Worm (Caenorhabditis elegans): ENCODE results near the gene abt-1.
A peak's percentile ranks its signal among the peaks of the same experiment; 100 is the strongest.

The abt-1 gene

DNA sequence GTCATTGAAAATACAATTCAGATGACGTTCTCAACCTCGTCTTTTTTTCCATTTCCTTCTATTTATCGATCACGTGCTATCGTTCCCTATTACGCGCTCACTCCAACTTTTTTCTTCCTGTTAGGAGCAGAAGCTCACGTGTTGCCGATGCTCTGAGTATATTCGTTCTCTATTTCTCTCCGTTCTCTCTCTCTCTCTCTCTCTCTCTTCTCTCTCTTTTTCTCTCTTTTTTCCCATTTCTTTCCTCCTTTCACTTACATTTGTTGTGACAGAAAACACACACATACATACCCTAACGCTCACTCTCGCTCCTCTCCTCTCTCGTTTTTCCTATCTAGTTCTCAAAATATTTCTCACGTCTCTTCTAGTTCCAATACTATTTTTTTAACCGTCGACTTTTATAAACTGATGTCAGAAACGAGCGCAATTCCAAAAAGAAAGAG, 37.7 kb upstream of the abt-1 start (continued):
- peak in 1 of 6 experiments; percentile 60 for TF ChIP-seq elt-3 (tag; optimal IDR thresholded peaks at IDR 0.05)

- TF ChIP-seq aly-2 (tag; optimal IDR thresholded peaks at IDR 0.05) = no peak
- no peak for TF ChIP-seq efl-1 (optimal IDR thresholded peaks at IDR 0.05)
- no peak for TF ChIP-seq efl-1 (GFP tag; optimal IDR thresholded peaks at IDR 0.05 in 1 of 2)
- no peak for TF ChIP-seq hlh-4 (tag; optimal IDR thresholded peaks at IDR 0.05)
- TF ChIP-seq ceh-63 (GFP tag; optimal IDR thresholded peaks at IDR 0.05) = no peak
- no peak for TF ChIP-seq blmp-1 (tag; optimal IDR thresholded peaks at IDR 0.05)
- TF ChIP-seq unc-86 (tag; optimal IDR thresholded peaks at IDR 0.05) = no peak
- TF ChIP-seq nhr-84 (tag; optimal IDR thresholded peaks at IDR 0.05) = no peak
- no peak for TF ChIP-seq F16B12.6 (tag; optimal IDR thresholded peaks at IDR 0.05)
- no peak for TF ChIP-seq nhr-76 (tag; optimal IDR thresholded peaks at IDR 0.05)
- no peak for TF ChIP-seq skn-1 (tag; optimal IDR thresholded peaks at IDR 0.05)
- TF ChIP-seq lin-13 (GFP tag; optimal IDR thresholded peaks at IDR 0.05) = no peak
- TF ChIP-seq efl-3 (GFP tag; optimal IDR thresholded peaks at IDR 0.05) = no peak
- no peak for TF ChIP-seq C04F5.9 (tag; optimal IDR thresholded peaks at IDR 0.05)
- TF ChIP-seq nhr-47 (tag; optimal IDR thresholded peaks at IDR 0.05) = no peak
Measured at ce11 chrIV:10251764-10252163, 37.1 kb upstream of the abt-1 start.

DNA sequence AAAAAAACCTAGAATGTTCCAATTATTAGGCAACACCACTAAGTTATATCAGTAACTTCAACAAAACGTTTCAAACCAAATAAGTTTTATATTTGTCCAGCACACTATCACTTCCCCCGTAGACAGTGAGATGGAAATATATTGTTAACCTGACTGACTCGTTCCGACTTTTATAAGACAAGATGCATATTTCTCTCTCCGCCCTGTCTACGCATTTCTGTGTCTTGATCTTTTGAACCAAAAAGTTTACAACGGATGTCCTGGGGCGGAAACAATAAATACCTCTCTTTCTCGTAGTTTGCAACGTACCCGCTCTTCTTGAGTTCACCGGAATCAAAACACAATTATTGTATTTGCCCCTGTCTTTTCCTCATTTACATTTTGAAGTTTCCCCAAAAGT, 36.5 kb upstream of the abt-1 start:
- TF ChIP-seq nhr-20 (tag; optimal IDR thresholded peaks at IDR 0.05) (no peak), lin-14 (GFP tag; optimal IDR thresholded peaks at IDR 0.05) (peak; percentile 65), nhr-85 (tag) (peak; percentile 50), grh-1 (GFP tag; IDR thresholded peaks at IDR 0.05) (no peak), nhr-71 (tag; optimal IDR thresholded peaks at IDR 0.05) (peak; percentile 85), elt-3 (tag; optimal IDR thresholded peaks at IDR 0.05) (peak in 2 of 6 experiments; percentile 76 to 78)

ce11 chrIV:10250577-10251075, 35.9 kb upstream of the abt-1 start, which contains the start of gene daf-14:
Gene daf-14 (plus strand): TSS chrIV:10250627.
- peak; percentile 66 for TF ChIP-seq nhr-71 (tag; optimal IDR thresholded peaks at IDR 0.05)
- peak; percentile 22 for TF ChIP-seq mep-1 (tag; optimal IDR thresholded peaks at IDR 0.05)
- no peak for TF ChIP-seq jun-1 (tag; optimal IDR thresholded peaks at IDR 0.05)
- TF ChIP-seq hlh-4 (tag; optimal IDR thresholded peaks at IDR 0.05) = no peak
- peak; percentile 31 for TF ChIP-seq snu-23 (GFP tag; optimal IDR thresholded peaks at IDR 0.05)
- no peak for TF ChIP-seq mef-2 (tag; optimal IDR thresholded peaks at IDR 0.05)
- TF ChIP-seq dsc-1 (tag; optimal IDR thresholded peaks at IDR 0.05) = no peak
- no peak for TF ChIP-seq alr-1 (tag; optimal IDR thresholded peaks at IDR 0.05; ENCODE audit: borderline replicate concordance)
- peak in 1 of 2 experiments; percentile 0 for TF ChIP-seq lsy-2 (tag; optimal IDR thresholded peaks at IDR 0.05)
- TF ChIP-seq nhr-19 (GFP tag; conservative IDR thresholded peaks at IDR 0.05) = peak; percentile 49
- peak; percentile 22 for TF ChIP-seq elt-2 (tag; optimal IDR thresholded peaks at IDR 0.05)
- no peak for TF ChIP-seq snpc-4 (tag; optimal IDR thresholded peaks at IDR 0.05)
- no peak for TF ChIP-seq grh-1 (GFP tag; IDR thresholded peaks at IDR 0.05)
- TF ChIP-seq ceh-90 (tag; optimal IDR thresholded peaks at IDR 0.05) = no peak
- TF ChIP-seq ama-1 (optimal IDR thresholded peaks at IDR 0.05) = no peak
- TF ChIP-seq ceh-8 (GFP tag; optimal IDR thresholded peaks at IDR 0.05) = no peak
- TF ChIP-seq hpl-2 (GFP tag; optimal IDR thresholded peaks at IDR 0.05) = no peak
- TF ChIP-seq efl-3 (GFP tag; optimal IDR thresholded peaks at IDR 0.05) = no peak
- no peak for TF ChIP-seq lin-39 (tag; optimal IDR thresholded peaks at IDR 0.05)
- no peak for TF ChIP-seq efl-1 (optimal IDR thresholded peaks at IDR 0.05)
- peak in 1 of 2 experiments; percentile 72 for TF ChIP-seq efl-1 (GFP tag; optimal IDR thresholded peaks at IDR 0.05 in 1 of 2)
- peak in 1 of 2 experiments; percentile 9 for TF ChIP-seq mdl-1 (tag; optimal IDR thresholded peaks at IDR 0.05)
- peak; percentile 3 for TF ChIP-seq tbx-2 (tag; optimal IDR thresholded peaks at IDR 0.05)
- no peak for TF ChIP-seq ces-1 (GFP tag; optimal IDR thresholded peaks at IDR 0.05)
- TF ChIP-seq skn-1 (tag; optimal IDR thresholded peaks at IDR 0.05) = no peak
- no peak for TF ChIP-seq pqm-1 (tag; optimal IDR thresholded peaks at IDR 0.05)
- peak; percentile 25 for TF ChIP-seq nhr-47 (tag; optimal IDR thresholded peaks at IDR 0.05)
- TF ChIP-seq ceh-88 (GFP tag; IDR thresholded peaks at IDR 0.05) = no peak
- no peak for TF ChIP-seq ceh-82 (tag; optimal IDR thresholded peaks at IDR 0.05)
- peak; percentile 34 for TF ChIP-seq nhr-20 (tag; optimal IDR thresholded peaks at IDR 0.05)
- TF ChIP-seq ztf-11 (tag; optimal IDR thresholded peaks at IDR 0.05) = no peak
- no peak for TF ChIP-seq pax-3 (tag; optimal IDR thresholded peaks at IDR 0.05)
- peak; percentile 81 for TF ChIP-seq nhr-85 (tag)
- TF ChIP-seq aly-2 (tag; optimal IDR thresholded peaks at IDR 0.05) = no peak
- no peak for TF ChIP-seq zip-4 (GFP tag; optimal IDR thresholded peaks at IDR 0.05)
- TF ChIP-seq lin-14 (GFP tag; optimal IDR thresholded peaks at IDR 0.05) = peak; percentile 53
- TF ChIP-seq dpl-1 (GFP tag; optimal IDR thresholded peaks at IDR 0.05) = peak; percentile 8 to 55 (median 31)
- peak in 2 of 6 experiments; percentile 4 to 36 for TF ChIP-seq elt-3 (tag; optimal IDR thresholded peaks at IDR 0.05)
